Worm (Caenorhabditis elegans): ENCODE results near the gene tnt-2.
"Not testable (repeated sequence)": the region's sequence is repeated elsewhere in the genome, so short reads cannot be mapped to it uniquely, and the experiment has no call there.

tnt-2 gene

DNA sequence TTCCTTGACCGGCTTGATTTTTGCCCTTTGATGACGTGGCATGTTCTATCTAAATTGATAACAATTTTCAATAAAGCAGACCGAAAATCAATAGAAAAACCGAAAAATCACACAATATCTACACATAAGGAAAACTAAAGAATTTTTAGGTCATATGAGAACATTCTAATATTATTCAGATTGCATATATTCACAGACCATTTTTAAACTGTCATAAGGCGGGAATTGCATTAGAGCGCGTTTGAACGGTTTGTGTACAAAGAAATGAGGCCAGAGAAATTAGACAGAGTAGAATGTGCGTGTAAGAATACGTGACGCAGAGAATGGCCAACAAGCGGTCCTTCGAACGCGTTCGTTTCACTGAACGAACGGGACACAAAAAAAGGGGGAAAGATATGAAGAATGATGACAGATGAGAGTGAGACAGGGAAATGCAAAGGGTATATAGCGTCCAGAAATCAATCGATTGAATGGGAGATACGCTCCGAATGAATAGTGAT lies 13.7 kb upstream of the tnt-2 start, which contains the start of gene M02D8.3:
M02D8.3 (minus strand) TSS at position 51 of the 500 bp plus-strand sequence.
- TF ChIP-seq ztf-23 (GFP tag; IDR thresholded peaks at IDR 0.05) = no peak
- TF ChIP-seq cog-1 (tag; optimal IDR thresholded peaks at IDR 0.05) = peak; percentile 14
- no peak for TF ChIP-seq ref-1 (GFP tag; conservative IDR thresholded peaks at IDR 0.05)

DNA sequence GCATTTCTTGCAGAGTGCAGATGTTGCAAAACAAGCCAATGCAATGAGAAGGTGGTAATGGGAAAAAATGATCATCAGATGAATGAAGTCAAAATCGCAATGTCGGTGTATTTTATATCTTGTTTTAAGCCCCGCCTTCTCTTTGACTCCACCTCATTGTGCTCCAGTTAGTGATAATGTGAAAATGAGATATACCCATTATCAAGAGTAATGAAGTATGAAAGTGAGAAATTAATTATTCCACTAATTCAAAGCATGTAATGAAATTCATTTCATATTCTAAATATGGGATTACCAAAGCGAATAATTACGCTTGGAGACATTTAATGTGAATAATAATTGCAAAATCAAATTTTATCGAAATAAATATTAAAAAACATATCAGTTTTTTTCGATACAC lies 8.5 kb upstream of the tnt-2 start, which contains the start of gene M02D8.6:
M02D8.6 (minus strand) TSS at position 101 of the 400 bp plus-strand sequence.
- not testable (repeated sequence) for TF ChIP-seq med-1 (GFP tag; optimal IDR thresholded peaks at IDR 0.05; ENCODE audit: insufficient read depth); flt-1 (GFP tag; IDR thresholded peaks at IDR 0.05); T22C8.4 (GFP tag; IDR thresholded peaks at IDR 0.05)

DNA sequence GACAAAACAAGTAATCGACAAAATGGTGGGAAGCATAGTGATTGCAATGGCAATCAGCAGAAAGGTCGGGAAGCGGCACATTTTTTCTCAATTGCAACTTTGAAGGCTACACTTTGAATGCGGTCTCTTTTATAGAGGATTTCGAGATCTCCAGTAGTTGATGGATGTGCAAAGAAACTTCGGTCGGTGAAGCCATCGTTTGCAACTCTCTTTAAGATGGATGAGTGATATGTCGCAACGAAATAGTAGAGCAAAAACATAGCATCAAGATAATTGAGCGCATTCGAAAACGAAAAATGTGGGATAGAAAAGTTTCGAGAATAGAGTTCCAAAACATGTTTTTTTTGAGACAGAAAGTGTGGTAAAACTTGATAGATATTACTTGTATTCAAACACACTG lies 4.0 kb upstream of the tnt-2 start, which contains the start of gene EGAP4.1:
EGAP4.1 (minus strand) TSS at position 101 of the 400 bp plus-strand sequence.
- TF ChIP-seq ztf-29 (GFP tag; IDR thresholded peaks at IDR 0.05) = no peak
- TF ChIP-seq ref-1 (GFP tag; conservative IDR thresholded peaks at IDR 0.05) = no peak
- TF ChIP-seq T22C8.4 (GFP tag; IDR thresholded peaks at IDR 0.05) = no peak
- TF ChIP-seq ztf-23 (GFP tag; IDR thresholded peaks at IDR 0.05) = no peak
- TF ChIP-seq med-1 (GFP tag; optimal IDR thresholded peaks at IDR 0.05; ENCODE audit: insufficient read depth) = no peak
- no peak for TF ChIP-seq flt-1 (GFP tag; IDR thresholded peaks at IDR 0.05)
- TF ChIP-seq klf-2 (GFP tag; conservative IDR thresholded peaks at IDR 0.05) = no peak
- TF ChIP-seq tab-1 (GFP tag; IDR thresholded peaks at IDR 0.05) = no peak
- no peak for TF ChIP-seq cog-1 (tag; optimal IDR thresholded peaks at IDR 0.05)

DNA sequence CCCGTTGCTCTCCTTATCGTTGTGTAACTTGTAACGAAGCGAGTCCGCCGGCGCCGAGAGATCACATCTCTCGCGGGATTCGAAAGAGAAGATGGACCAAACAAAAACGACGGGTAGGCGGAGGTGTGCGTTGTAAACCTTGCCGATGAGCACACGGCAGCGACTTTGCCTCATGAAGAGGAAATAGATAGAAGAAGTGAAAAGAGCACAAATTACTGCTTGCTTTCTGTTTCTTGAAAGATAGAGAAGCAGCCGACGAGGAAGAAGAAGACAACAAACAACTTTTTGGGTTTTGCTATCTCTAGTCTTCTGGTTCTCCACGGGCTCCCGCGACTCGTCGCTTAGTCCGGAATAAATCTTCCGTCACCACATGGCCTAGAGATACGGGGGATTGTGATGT lies 490 bp upstream of the tnt-2 start:
- no peak for TF ChIP-seq tab-1 (GFP tag; IDR thresholded peaks at IDR 0.05)
- peak; percentile 14 for TF ChIP-seq cog-1 (tag; optimal IDR thresholded peaks at IDR 0.05)

DNA sequence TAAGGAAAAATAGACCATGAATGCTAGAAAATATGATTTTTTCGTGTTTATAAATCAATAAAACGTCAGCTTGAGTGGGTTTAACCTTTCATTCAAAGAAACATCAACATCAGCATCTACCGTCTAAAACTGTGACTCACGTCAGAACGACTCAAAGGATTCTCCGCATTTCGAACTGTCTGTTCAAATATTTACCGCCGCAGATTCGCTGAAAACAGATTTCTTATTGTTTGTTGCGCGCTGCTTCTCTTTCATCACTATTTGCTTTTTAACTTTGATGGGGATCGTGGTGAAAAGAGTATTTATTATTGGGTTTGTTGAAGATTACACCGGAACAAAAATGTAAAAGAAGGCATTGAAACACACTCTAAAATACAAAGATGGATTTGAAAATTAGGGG lies 2.1 kb downstream of the tnt-2 start:
- TF ChIP-seq klf-2 (GFP tag; conservative IDR thresholded peaks at IDR 0.05) = no peak
- no peak for TF ChIP-seq flt-1 (GFP tag; IDR thresholded peaks at IDR 0.05)
- TF ChIP-seq med-1 (GFP tag; optimal IDR thresholded peaks at IDR 0.05; ENCODE audit: insufficient read depth) = no peak

DNA sequence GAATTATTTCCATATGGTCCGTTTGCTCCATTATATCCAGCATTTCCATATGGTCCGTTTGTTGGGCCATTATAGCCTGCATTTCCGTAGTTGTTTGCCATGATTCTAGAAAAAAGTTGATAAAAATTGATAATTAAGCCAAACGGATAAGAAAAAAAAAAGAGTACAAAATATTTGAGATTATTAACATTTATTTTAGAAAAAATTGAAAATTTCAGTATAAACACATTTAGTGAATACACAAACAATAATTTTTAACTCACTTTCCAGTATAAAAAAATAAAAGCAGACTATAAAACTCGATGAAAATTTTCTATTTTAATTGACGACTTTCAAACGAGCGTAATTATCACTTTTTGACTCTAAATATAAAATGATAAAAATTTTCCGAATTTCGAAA lies 2.7 kb downstream of the tnt-2 start, which contains the start of gene F53A9.9:
F53A9.9 (minus strand) TSS at position 101 of the 400 bp plus-strand sequence.
- no peak for TF ChIP-seq flt-1 (GFP tag; IDR thresholded peaks at IDR 0.05)
- no peak for TF ChIP-seq klf-2 (GFP tag; conservative IDR thresholded peaks at IDR 0.05)
- TF ChIP-seq cog-1 (tag; optimal IDR thresholded peaks at IDR 0.05) = no peak
- no peak for TF ChIP-seq ztf-29 (GFP tag; IDR thresholded peaks at IDR 0.05)
- TF ChIP-seq tab-1 (GFP tag; IDR thresholded peaks at IDR 0.05) = no peak
- TF ChIP-seq ztf-23 (GFP tag; IDR thresholded peaks at IDR 0.05) = no peak
- TF ChIP-seq ref-1 (GFP tag; conservative IDR thresholded peaks at IDR 0.05) = no peak
- TF ChIP-seq T22C8.4 (GFP tag; IDR thresholded peaks at IDR 0.05) = no peak
- no peak for TF ChIP-seq med-1 (GFP tag; optimal IDR thresholded peaks at IDR 0.05; ENCODE audit: insufficient read depth)

DNA sequence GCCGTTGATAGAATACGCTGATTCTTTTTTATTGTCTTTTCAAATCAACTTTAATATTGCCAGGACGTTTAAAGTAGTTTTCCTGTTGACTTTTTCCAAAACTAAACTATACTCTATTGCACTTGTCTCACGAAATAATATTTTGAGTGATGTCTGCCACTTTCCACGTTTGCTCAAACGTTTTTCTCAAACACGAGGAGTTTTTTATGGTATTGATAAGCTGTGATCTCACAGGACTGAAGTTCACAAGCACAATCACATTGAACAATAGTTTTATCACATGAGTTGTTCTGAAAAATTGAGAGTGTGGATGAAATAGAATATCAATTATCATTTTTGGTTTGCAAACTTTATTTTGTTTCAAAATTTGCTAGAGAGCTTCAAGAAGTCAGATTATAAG lies 3.5 kb downstream of the tnt-2 start:
- TF ChIP-seq flt-1 (GFP tag; IDR thresholded peaks at IDR 0.05) = no peak
- TF ChIP-seq ztf-29 (GFP tag; IDR thresholded peaks at IDR 0.05) = no peak
- TF ChIP-seq tab-1 (GFP tag; IDR thresholded peaks at IDR 0.05) = no peak
- TF ChIP-seq T22C8.4 (GFP tag; IDR thresholded peaks at IDR 0.05) = no peak
- TF ChIP-seq ztf-23 (GFP tag; IDR thresholded peaks at IDR 0.05) = no peak
- TF ChIP-seq cog-1 (tag; optimal IDR thresholded peaks at IDR 0.05) = no peak
- TF ChIP-seq med-1 (GFP tag; optimal IDR thresholded peaks at IDR 0.05; ENCODE audit: insufficient read depth) = no peak
- TF ChIP-seq klf-2 (GFP tag; conservative IDR thresholded peaks at IDR 0.05) = no peak
- TF ChIP-seq ref-1 (GFP tag; conservative IDR thresholded peaks at IDR 0.05) = no peak

DNA sequence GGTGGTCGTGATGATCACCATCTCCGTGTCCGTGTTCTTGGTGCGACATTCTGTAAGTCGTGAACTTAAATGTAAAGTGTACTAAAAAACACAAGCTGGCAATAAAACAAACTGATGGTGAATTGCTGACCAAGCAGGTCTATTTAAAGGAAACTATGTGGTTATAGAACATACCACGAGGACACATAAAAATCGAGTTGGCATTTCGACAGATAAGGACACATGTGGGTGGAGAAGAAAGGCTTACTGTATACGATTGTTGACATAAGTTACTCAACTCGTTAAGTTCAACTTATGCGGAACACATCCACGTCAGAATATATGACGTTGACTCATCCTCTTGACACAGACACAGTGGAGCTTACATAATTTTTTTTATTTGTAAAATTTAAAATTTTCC lies 4.5 kb downstream of the tnt-2 start, which contains the start of gene F53A9.8:
F53A9.8 (minus strand) TSS at position 49 of the 400 bp plus-strand sequence.
- TF ChIP-seq ref-1 (GFP tag; conservative IDR thresholded peaks at IDR 0.05) (no peak), T22C8.4 (GFP tag; IDR thresholded peaks at IDR 0.05) (no peak), flt-1 (GFP tag; IDR thresholded peaks at IDR 0.05) (no peak), tab-1 (GFP tag; IDR thresholded peaks at IDR 0.05) (no peak), klf-2 (GFP tag; conservative IDR thresholded peaks at IDR 0.05) (no peak), ztf-23 (GFP tag; IDR thresholded peaks at IDR 0.05) (no peak), ztf-29 (GFP tag; IDR thresholded peaks at IDR 0.05) (no peak)

DNA sequence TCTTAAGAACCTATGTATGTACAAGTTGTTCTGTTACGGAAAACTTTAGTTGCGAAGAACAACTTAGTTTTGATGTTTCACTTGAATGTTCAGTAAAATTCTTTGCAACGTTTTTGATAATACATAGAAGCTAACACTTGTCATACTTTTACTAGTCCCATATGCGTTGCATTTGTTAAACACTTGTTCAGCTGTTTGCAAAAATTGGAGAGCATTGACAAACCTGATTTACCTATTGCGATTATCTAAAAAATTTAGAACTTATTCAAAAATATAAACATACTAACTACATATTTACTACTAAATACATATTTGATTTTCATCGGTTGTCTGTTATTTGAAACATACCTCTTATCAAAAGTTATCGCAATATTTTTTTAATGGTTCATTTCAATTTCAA lies 5.2 kb downstream of the tnt-2 start:
- TF ChIP-seq ztf-23 (GFP tag; IDR thresholded peaks at IDR 0.05) (no peak), ztf-29 (GFP tag; IDR thresholded peaks at IDR 0.05) (no peak), ref-1 (GFP tag; conservative IDR thresholded peaks at IDR 0.05) (no peak), flt-1 (GFP tag; IDR thresholded peaks at IDR 0.05) (no peak), T22C8.4 (GFP tag; IDR thresholded peaks at IDR 0.05) (no peak), klf-2 (GFP tag; conservative IDR thresholded peaks at IDR 0.05) (no peak)

DNA sequence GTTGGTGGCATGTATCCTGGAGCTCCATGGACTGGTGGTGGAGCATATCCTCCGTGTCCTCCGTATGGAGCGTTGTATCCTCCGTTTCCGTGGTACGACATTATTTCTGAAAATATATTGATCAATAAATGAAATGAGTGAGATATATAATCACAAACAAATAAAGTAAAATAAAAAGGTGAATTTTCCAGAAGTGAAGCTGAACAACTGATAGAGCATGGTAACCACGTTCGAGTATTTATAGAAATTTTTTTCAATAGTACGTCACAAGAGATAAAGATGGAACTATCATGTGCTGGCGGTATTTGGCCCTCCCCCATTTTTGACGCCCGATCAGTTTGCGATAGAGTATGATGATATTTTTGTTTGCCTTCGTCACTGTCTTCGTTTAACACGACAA lies 6.5 kb downstream of the tnt-2 start, which contains the start of gene F53A9.7:
F53A9.7 (minus strand) TSS at position 101 of the 400 bp plus-strand sequence.
- TF ChIP-seq ztf-23 (GFP tag; IDR thresholded peaks at IDR 0.05) (no peak), klf-2 (GFP tag; conservative IDR thresholded peaks at IDR 0.05) (no peak), ref-1 (GFP tag; conservative IDR thresholded peaks at IDR 0.05) (no peak), ztf-29 (GFP tag; IDR thresholded peaks at IDR 0.05) (no peak), flt-1 (GFP tag; IDR thresholded peaks at IDR 0.05) (no peak), med-1 (GFP tag; optimal IDR thresholded peaks at IDR 0.05; ENCODE audit: insufficient read depth) (no peak), cog-1 (tag; optimal IDR thresholded peaks at IDR 0.05) (no peak), tab-1 (GFP tag; IDR thresholded peaks at IDR 0.05) (no peak), T22C8.4 (GFP tag; IDR thresholded peaks at IDR 0.05) (no peak)

DNA sequence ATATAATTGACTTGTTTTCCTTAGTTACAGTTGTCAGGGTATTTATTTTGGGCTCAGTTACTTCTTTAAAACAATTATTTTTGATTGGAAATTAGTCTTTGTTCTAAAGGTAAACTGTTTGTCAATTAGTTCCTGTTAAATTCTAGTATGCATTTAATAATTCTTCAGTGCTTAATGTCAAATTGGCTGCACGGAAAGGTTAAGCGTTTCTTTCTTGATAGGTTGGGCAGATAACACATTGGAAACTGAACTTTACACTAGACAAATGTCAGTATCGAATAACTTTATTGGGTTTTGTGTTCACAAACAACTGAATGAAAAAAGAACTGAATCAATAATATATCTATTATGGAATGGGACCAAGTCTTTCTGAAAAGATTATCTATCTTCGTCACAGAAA lies 8.5 kb downstream of the tnt-2 start:
- TF ChIP-seq tab-1 (GFP tag; IDR thresholded peaks at IDR 0.05) = no peak
- no peak for TF ChIP-seq klf-2 (GFP tag; conservative IDR thresholded peaks at IDR 0.05)
- TF ChIP-seq T22C8.4 (GFP tag; IDR thresholded peaks at IDR 0.05) = no peak
- TF ChIP-seq ref-1 (GFP tag; conservative IDR thresholded peaks at IDR 0.05) = no peak
- TF ChIP-seq cog-1 (tag; optimal IDR thresholded peaks at IDR 0.05) = no peak
- no peak for TF ChIP-seq flt-1 (GFP tag; IDR thresholded peaks at IDR 0.05)
- no peak for TF ChIP-seq ztf-29 (GFP tag; IDR thresholded peaks at IDR 0.05)
- TF ChIP-seq med-1 (GFP tag; optimal IDR thresholded peaks at IDR 0.05; ENCODE audit: insufficient read depth) = no peak
- TF ChIP-seq ztf-23 (GFP tag; IDR thresholded peaks at IDR 0.05) = no peak

Measured in whole organism, midembryonic.